Fruit fly (Drosophila melanogaster): ENCODE results near the gene C1GalTA.
A peak's percentile ranks its signal among the peaks of the same experiment; 100 is the strongest.

Gene C1GalTA

DNA sequence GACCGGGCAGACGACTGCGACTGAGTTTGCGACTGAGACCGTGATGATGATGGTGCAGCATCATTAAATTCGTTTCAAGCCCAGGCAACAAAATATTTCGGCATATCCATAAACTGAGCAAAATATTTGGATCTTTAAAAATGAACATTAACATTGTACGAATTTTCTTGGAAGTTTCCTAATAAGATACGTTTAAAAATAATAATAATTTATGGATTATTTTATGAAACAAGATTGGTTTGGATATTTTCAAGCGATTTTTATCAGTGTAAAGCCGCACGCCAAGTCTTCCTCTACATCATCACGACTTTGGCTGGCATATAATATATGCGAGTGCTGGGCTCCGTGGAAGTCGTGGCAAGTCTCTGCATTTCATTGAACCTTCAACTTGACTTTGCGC, 30.7 kb downstream of the C1GalTA start (continued):
- TF ChIP-seq Fer2 (tag; optimal IDR thresholded peaks at IDR 0.05) (no peak), Dad (GFP tag; optimal IDR thresholded peaks at IDR 0.05) (no peak), cato (GFP tag; optimal IDR thresholded peaks at IDR 0.05; ENCODE audit: borderline replicate concordance) (no peak), ac (GFP tag; optimal IDR thresholded peaks at IDR 0.05) (no peak), Drgx (GFP tag; IDR thresholded peaks at IDR 0.05) (peak; percentile 61), cg (GFP tag; optimal IDR thresholded peaks at IDR 0.05) (no peak), pan (optimal IDR thresholded peaks at IDR 0.05) (no peak), pan (GFP tag; optimal IDR thresholded peaks at IDR 0.05 in 1 of 2, IDR thresholded peaks at IDR 0.05 in 1 of 2) (no peak), CG7987 (GFP tag; optimal IDR thresholded peaks at IDR 0.05) (no peak), nau (GFP tag; optimal IDR thresholded peaks at IDR 0.05) (no peak), run (tag; optimal IDR thresholded peaks at IDR 0.05) (no peak), hbn (GFP tag; IDR thresholded peaks at IDR 0.05; ENCODE audit: partially characterized antibody) (no peak), CG1024 (GFP tag; IDR thresholded peaks at IDR 0.05) (no peak), Med (GFP tag) (no peak), CG7372 (GFP tag; IDR thresholded peaks at IDR 0.05) (no peak), Neu2 (GFP tag; optimal IDR thresholded peaks at IDR 0.05; ENCODE audit: borderline replicate concordance) (no peak), CG17612 (GFP tag; IDR thresholded peaks at IDR 0.05) (no peak), Hmx (GFP tag; optimal IDR thresholded peaks at IDR 0.05) (no peak), br (optimal IDR thresholded peaks at IDR 0.05) (no peak), CG6175 (GFP tag; IDR thresholded peaks at IDR 0.05) (no peak), emc (GFP tag; optimal IDR thresholded peaks at IDR 0.05) (no peak), lilli (GFP tag; optimal IDR thresholded peaks at IDR 0.05) (no peak), CG8388 (GFP tag; optimal IDR thresholded peaks at IDR 0.05) (peak; percentile 32), exex (tag; optimal IDR thresholded peaks at IDR 0.05) (no peak), ken (GFP tag; IDR thresholded peaks at IDR 0.05) (no peak), CG4328 (GFP tag; optimal IDR thresholded peaks at IDR 0.05) (no peak), danr (GFP tag; IDR thresholded peaks at IDR 0.05) (no peak), CG11696 (GFP tag; IDR thresholded peaks at IDR 0.05) (no peak), CG12236 (GFP tag; optimal IDR thresholded peaks at IDR 0.05) (no peak), CG16815 (GFP tag; optimal IDR thresholded peaks at IDR 0.05) (no peak), sima (GFP tag; optimal IDR thresholded peaks at IDR 0.05) (no peak), CG10274 (GFP tag; optimal IDR thresholded peaks at IDR 0.05) (no peak), ttk (GFP tag; IDR thresholded peaks at IDR 0.05) (no peak), ERR (GFP tag; optimal IDR thresholded peaks at IDR 0.05) (no peak), CG2712 (tag; optimal IDR thresholded peaks at IDR 0.05) (no peak), CG16863 (GFP tag; optimal IDR thresholded peaks at IDR 0.05) (no peak), Stat92E (GFP tag; optimal IDR thresholded peaks at IDR 0.05) (no peak), pnt (GFP tag; optimal IDR thresholded peaks at IDR 0.05) (no peak), Jarid2 (GFP tag; optimal IDR thresholded peaks at IDR 0.05) (no peak), pita (GFP tag; optimal IDR thresholded peaks at IDR 0.05) (no peak), CG3995 (GFP tag; optimal IDR thresholded peaks at IDR 0.05) (no peak), CG15514 (GFP tag; optimal IDR thresholded peaks at IDR 0.05) (no peak), CG3065 (GFP tag; optimal IDR thresholded peaks at IDR 0.05) (no peak), Scr (GFP tag; IDR thresholded peaks at IDR 0.05; ENCODE audit: partially characterized antibody) (no peak), CG33213 (GFP tag; optimal IDR thresholded peaks at IDR 0.05) (no peak), cwo (GFP tag; optimal IDR thresholded peaks at IDR 0.05) (no peak), CG3847 (GFP tag; IDR thresholded peaks at IDR 0.05) (no peak), CG6813 (GFP tag; optimal IDR thresholded peaks at IDR 0.05) (no peak), MESR4 (GFP tag; optimal IDR thresholded peaks at IDR 0.05) (no peak), Awh (GFP tag; IDR thresholded peaks at IDR 0.05) (no peak), D19B (GFP tag; optimal IDR thresholded peaks at IDR 0.05) (no peak), CG34224 (GFP tag; IDR thresholded peaks at IDR 0.05; ENCODE audit: partially characterized antibody) (no peak)

All from whole organism, embryonic.